Fruit fly (Drosophila melanogaster) whole organism, embryonic: Measurements from ENCODE around the gene RpS29.

Source experiments
- Adf1 ChIP-seq: fragments of 200-800 bp; sonication (Bioruptor generic); IDR thresholded peaks from 2 replicates; pipeline ENCODE4 v1.3.6; 2022; ENCODE audit warnings: missing biosample characterization, missing genetic modification characterization
- Awh ChIP-seq: fragments of 200-800 bp; sonication (Bioruptor generic); IDR thresholded peaks from 2 replicates; pipeline ENCODE4, ENCODE4 v1.3.6; 2022; ENCODE audit warnings: missing biosample characterization, missing genetic modification characterization
- CG11247 ChIP-seq: fragments of 200-800 bp; sonication (Bioruptor generic); IDR thresholded peaks from 2 replicates; pipeline ENCODE4 v1.3.6; 2022; ENCODE audit warnings: missing biosample characterization, missing genetic modification characterization
- CG12155 ChIP-seq: fragments of 200-800 bp; sonication (Bioruptor generic); optimal IDR thresholded peaks from 3 replicates; lab custom pipeline; 2016; ENCODE audit warnings: missing biosample characterization, missing genetic modification characterization
- CG13894 ChIP-seq: fragments of 200-800 bp; sonication (Bioruptor generic); optimal IDR thresholded peaks from 3 replicates; lab custom pipeline; 2018; ENCODE audit warnings: missing biosample characterization, mild to moderate bottlenecking, missing genetic modification characterization, moderate library complexity
- CG15269 ChIP-seq: fragments of 200-800 bp; sonication (Bioruptor generic); optimal IDR thresholded peaks from 2 replicates; lab custom pipeline; 2018; ENCODE audit warnings: missing biosample characterization, mild to moderate bottlenecking, missing genetic modification characterization, moderate library complexity
- CG1529 ChIP-seq: fragments of 200-800 bp; sonication (Bioruptor generic); optimal IDR thresholded peaks from 3 replicates; lab custom pipeline; 2018; ENCODE audit warnings: missing biosample characterization, missing genetic modification characterization
- CG15514 ChIP-seq: fragments of 200-800 bp; sonication (Bioruptor generic); optimal IDR thresholded peaks from 3 replicates; lab custom pipeline; 2017; ENCODE audit warnings: missing biosample characterization, missing genetic modification characterization, mild to moderate bottlenecking, moderate library complexity, missing genetic modification reagents
- CG17829 ChIP-seq: fragments of 200-800 bp; optimal IDR thresholded peaks from 2 replicates; lab custom pipeline; 2019; ENCODE audit warnings: missing biosample characterization, mild to moderate bottlenecking, missing genetic modification characterization, moderate library complexity
- CG18262 ChIP-seq: fragments of 200-800 bp; optimal IDR thresholded peaks from 3 replicates; lab custom pipeline; 2019; ENCODE audit warnings: missing biosample characterization, mild to moderate bottlenecking, missing genetic modification characterization, moderate library complexity
- CG18619 ChIP-seq: fragments of 200-800 bp; sonication (Bioruptor generic); optimal IDR thresholded peaks from 3 replicates; lab custom pipeline; 2017; ENCODE audit warnings: missing biosample characterization, mild to moderate bottlenecking, missing genetic modification characterization
- CG2116 ChIP-seq: fragments of 200-800 bp; sonication (Bioruptor generic); optimal IDR thresholded peaks from 3 replicates; lab custom pipeline; 2018; ENCODE audit warnings: missing biosample characterization, mild to moderate bottlenecking, missing genetic modification characterization
- CG30020 ChIP-seq: fragments of 200-800 bp; optimal IDR thresholded peaks from 2 replicates; lab custom pipeline; 2019; ENCODE audit warnings: missing biosample characterization, mild to moderate bottlenecking, missing genetic modification characterization, moderate library complexity
- CG32532 ChIP-seq: fragments of 200-800 bp; sonication (Bioruptor generic); IDR thresholded peaks from 2 replicates; pipeline ENCODE4 v1.3.6; 2022; ENCODE audit warnings: missing biosample characterization, missing genetic modification characterization
- CG34224 ChIP-seq: fragments of 200-800 bp; sonication (Bioruptor generic); IDR thresholded peaks from 3 replicates; pipeline ENCODE4 v1.3.6; 2022; ENCODE audit warnings: missing biosample characterization, missing genetic modification characterization; ENCODE audit not compliant: partially characterized antibody
- CG34376 ChIP-seq: fragments of 200-800 bp; sonication (Bioruptor generic); optimal IDR thresholded peaks from 2 replicates; lab custom pipeline; 2018; ENCODE audit warnings: missing biosample characterization, mild to moderate bottlenecking, missing genetic modification characterization
- CG3726 ChIP-seq: fragments of 200-800 bp; sonication (Bioruptor generic); IDR thresholded peaks from 3 replicates; pipeline ENCODE4, ENCODE4 v1.3.6; 2022; ENCODE audit warnings: missing biosample characterization, missing genetic modification characterization
- CG3847 ChIP-seq: fragments of 200-800 bp; sonication (Bioruptor generic); IDR thresholded peaks from 2 replicates; pipeline ENCODE4 v1.3.6; 2022; ENCODE audit warnings: missing biosample characterization, missing genetic modification characterization
- CG4360 ChIP-seq: fragments of 200-800 bp; sonication (Bioruptor generic); IDR thresholded peaks from 2 replicates; pipeline ENCODE4 v1.3.6; 2022; ENCODE audit warnings: missing biosample characterization, missing genetic modification characterization
- CG5953 ChIP-seq: fragments of 200-800 bp; sonication (Bioruptor generic); IDR thresholded peaks from 2 replicates; pipeline ENCODE4 v1.3.6; 2022; ENCODE audit warnings: missing biosample characterization, missing genetic modification characterization
- CG6689 ChIP-seq: fragments of 200-800 bp; sonication (Bioruptor generic); IDR thresholded peaks from 2 replicates; pipeline ENCODE4 v1.3.6; 2022; ENCODE audit warnings: missing biosample characterization, missing genetic modification characterization
- CG6765 ChIP-seq: fragments of 200-800 bp; sonication (Bioruptor generic); optimal IDR thresholded peaks from 3 replicates; lab custom pipeline; 2017; ENCODE audit warnings: missing biosample characterization, mild to moderate bottlenecking, missing genetic modification characterization
- CrebB ChIP-seq: fragments of 200-800 bp; sonication (Bioruptor generic); optimal IDR thresholded peaks from 3 replicates; lab custom pipeline; 2018; ENCODE audit warnings: missing biosample characterization, mild to moderate bottlenecking, missing genetic modification characterization
- D19A ChIP-seq: fragments of 200-800 bp; optimal IDR thresholded peaks from 3 replicates; lab custom pipeline; 2019; ENCODE audit warnings: missing biosample characterization, mild to moderate bottlenecking, missing genetic modification characterization, moderate library complexity
- Dad ChIP-seq: fragments of 200-800 bp; sonication (Bioruptor generic); optimal IDR thresholded peaks from 3 replicates; lab custom pipeline; 2016; ENCODE audit warnings: missing biosample characterization, missing genetic modification characterization
- ERR ChIP-seq: fragments of 200-800 bp; sonication (Bioruptor generic); optimal IDR thresholded peaks from 2 replicates; lab custom pipeline; 2016; ENCODE audit warnings: missing biosample characterization, missing genetic modification characterization
- Hmr ChIP-seq: fragments of 200-800 bp; sonication (Bioruptor generic); optimal IDR thresholded peaks from 3 replicates; lab custom pipeline; 2017; ENCODE audit warnings: mild to moderate bottlenecking, missing biosample characterization, missing genetic modification reagents, missing genetic modification characterization
- Hr39 ChIP-seq: fragments of >200 bp; optimal IDR thresholded peaks from 2 replicates; lab custom pipeline; 2017
- Kr ChIP-seq: fragments of 200-800 bp; sonication (Bioruptor generic); optimal IDR thresholded peaks from 2 replicates; lab custom pipeline; 2017; ENCODE audit warnings: missing biosample characterization, mild to moderate bottlenecking, missing genetic modification characterization
- NC2β ChIP-seq: fragments of 200-800 bp; sonication (Bioruptor generic); optimal IDR thresholded peaks from 2 replicates; lab custom pipeline; 2016; ENCODE audit warnings: missing biosample characterization, missing genetic modification characterization
- Ptx1 ChIP-seq: fragments of 200-800 bp; sonication (Bioruptor generic); IDR thresholded peaks from 2 replicates; pipeline ENCODE4 v1.3.6; 2022; ENCODE audit warnings: missing biosample characterization, missing genetic modification characterization
- Scr ChIP-seq: fragments of 200-800 bp; sonication (Bioruptor generic); IDR thresholded peaks from 2 replicates; pipeline ENCODE4 v1.3.6; 2022; ENCODE audit warnings: missing biosample characterization, missing genetic modification characterization; ENCODE audit not compliant: partially characterized antibody
- Spps ChIP-seq: fragments of 200-800 bp; sonication (Bioruptor generic); optimal IDR thresholded peaks from 2 replicates; lab custom pipeline; 2018; ENCODE audit warnings: missing biosample characterization, mild to moderate bottlenecking, missing genetic modification characterization
- Xrp1 ChIP-seq: fragments of 200-800 bp; sonication (Bioruptor generic); IDR thresholded peaks from 2 replicates; pipeline ENCODE4 v1.3.6; 2022; ENCODE audit warnings: missing biosample characterization, missing genetic modification characterization
- br ChIP-seq: fragments of >200 bp; optimal IDR thresholded peaks from 2 replicates; lab custom pipeline; 2017
- caup ChIP-seq: fragments of 200-800 bp; sonication (Bioruptor generic); optimal IDR thresholded peaks from 3 replicates; lab custom pipeline; 2017; ENCODE audit warnings: missing biosample characterization, mild to moderate bottlenecking, missing genetic modification characterization, moderate library complexity; ENCODE audit not compliant: severe bottlenecking
- corto ChIP-seq: fragments of 200-800 bp; sonication (Bioruptor generic); optimal IDR thresholded peaks from 2 replicates; lab custom pipeline; 2016; ENCODE audit warnings: missing biosample characterization, mild to moderate bottlenecking, missing genetic modification characterization, moderate library complexity
- crol ChIP-seq: fragments of 200-800 bp; sonication (Bioruptor generic); IDR thresholded peaks from 2 replicates; pipeline ENCODE4 v1.3.6; 2022; ENCODE audit warnings: missing biosample characterization, missing genetic modification characterization
- crp ChIP-seq, 2 experiments: fragments of 200-800 bp; sonication (Bioruptor generic); optimal IDR thresholded peaks; 2 replicates in 1 of 2; 3 replicates in 1 of 2; lab custom pipeline; 2017; ENCODE audit warnings: missing biosample characterization in 2 of 2, missing genetic modification characterization in 2 of 2, mild to moderate bottlenecking in 1 of 2, moderate library complexity in 1 of 2
- fd102C ChIP-seq: fragments of 200-800 bp; sonication (Bioruptor generic); optimal IDR thresholded peaks from 2 replicates; lab custom pipeline; 2018; ENCODE audit warnings: missing biosample characterization, mild to moderate bottlenecking, missing genetic modification characterization, moderate library complexity
- fd64A ChIP-seq: fragments of 200-800 bp; sonication (Bioruptor generic); optimal IDR thresholded peaks from 3 replicates; lab custom pipeline; 2018; ENCODE audit warnings: missing biosample characterization, mild to moderate bottlenecking, missing genetic modification characterization
- grn ChIP-seq: fragments of 200-800 bp; sonication (Bioruptor generic); optimal IDR thresholded peaks from 3 replicates; lab custom pipeline; 2017; ENCODE audit warnings: missing biosample characterization, missing genetic modification characterization
- gt ChIP-seq: fragments of 200-800 bp; sonication (Bioruptor generic); IDR thresholded peaks from 2 replicates; pipeline ENCODE4 v1.3.6; 2022; ENCODE audit warnings: missing biosample characterization, missing genetic modification characterization
- nom ChIP-seq: fragments of 200-800 bp; sonication (Bioruptor generic); optimal IDR thresholded peaks from 2 replicates; lab custom pipeline; 2017; ENCODE audit warnings: missing biosample characterization, missing genetic modification characterization, mild to moderate bottlenecking, moderate library complexity, missing genetic modification reagents
- oc ChIP-seq: fragments of 200-800 bp; sonication (Bioruptor generic); optimal IDR thresholded peaks from 2 replicates; lab custom pipeline; 2018; ENCODE audit warnings: missing biosample characterization, mild to moderate bottlenecking, missing genetic modification characterization, moderate library complexity
- scrt ChIP-seq: fragments of 200-800 bp; sonication (Bioruptor generic); optimal IDR thresholded peaks from 2 replicates; lab custom pipeline; 2018; ENCODE audit warnings: missing biosample characterization, mild to moderate bottlenecking, missing genetic modification characterization, moderate library complexity
- slou ChIP-seq: fragments of 200-800 bp; sonication (Bioruptor generic); optimal IDR thresholded peaks from 3 replicates; lab custom pipeline; 2016; ENCODE audit warnings: missing biosample characterization, missing genetic modification characterization
- slp2 ChIP-seq: fragments of 200-800 bp; sonication (Bioruptor generic); optimal IDR thresholded peaks from 2 replicates; lab custom pipeline; 2016; ENCODE audit warnings: missing biosample characterization, missing genetic modification characterization
- twi ChIP-seq: fragments of 200-800 bp; optimal IDR thresholded peaks from 2 replicates; lab custom pipeline; 2019; ENCODE audit warnings: missing biosample characterization, mild to moderate bottlenecking, missing genetic modification characterization, moderate library complexity
- unc-4 ChIP-seq: fragments of 200-800 bp; sonication (Bioruptor generic); IDR thresholded peaks from 2 replicates; pipeline ENCODE4 v1.3.6; 2022; ENCODE audit warnings: missing biosample characterization, missing genetic modification characterization; ENCODE audit not compliant: partially characterized antibody
- z ChIP-seq: fragments of 200-800 bp; sonication (Bioruptor generic); IDR thresholded peaks from 3 replicates; pipeline ENCODE4 v1.3.6; 2022; ENCODE audit warnings: missing biosample characterization, missing genetic modification characterization

The RpS29 gene

dm6 chr3R:9777941-9778360, at the start of gene RpS29 (continued):
- TF ChIP-seq crp (GFP tag; optimal IDR thresholded peaks at IDR 0.05; lab: Kevin White, UChicago) = peak in 1 of 2 experiments; percentile 50
- peak; percentile 79 for TF ChIP-seq slou (GFP tag; lab: Kevin White, UChicago)
- TF ChIP-seq CG6689 = peak; percentile 28; the same call in 1 of the 2 replicates
- peak; percentile 27 for TF ChIP-seq twi (tag; lab: Kevin White, UChicago)
- TF ChIP-seq CG2116 (GFP tag; lab: Kevin White, UChicago) = peak; percentile 98
- TF ChIP-seq corto (GFP tag; lab: Kevin White, UChicago) = no peak
- peak; percentile 84 for TF ChIP-seq Dad (GFP tag; lab: Kevin White, UChicago)
- peak; percentile 74 for TF ChIP-seq Adf1 (GFP tag; lab: Robert Waterston, UW)
- TF ChIP-seq CrebB (tag; lab: Kevin White, UChicago) = peak; percentile 87
- no peak for TF ChIP-seq z
- TF ChIP-seq CG6765 (GFP tag; lab: Kevin White, UChicago) = peak; percentile 83
- TF ChIP-seq Hr39 = no peak
- peak; percentile 92 for TF ChIP-seq caup (GFP tag; lab: Kevin White, UChicago)
- peak; percentile 63 for TF ChIP-seq oc (tag; lab: Kevin White, UChicago)
- TF ChIP-seq D19A (tag; lab: Kevin White, UChicago) = peak; percentile 34
- TF ChIP-seq fd102C (GFP tag; lab: Kevin White, UChicago) = no peak
- TF ChIP-seq CG18619 (GFP tag; lab: Kevin White, UChicago) = peak; percentile 83
- TF ChIP-seq unc-4 (GFP tag; lab: Robert Waterston, UW) = peak; percentile 97
- TF ChIP-seq gt = 0 out of 2 replicates have a peak, but pooled peaks have one; percentile 10
- peak; percentile 63 for TF ChIP-seq slp2
- TF ChIP-seq fd64A = peak; percentile 59
- peak; percentile 79 for TF ChIP-seq Ptx1
- TF ChIP-seq br (lab: Kevin White, UChicago) = no peak
- TF ChIP-seq CG13894 (tag; lab: Kevin White, UChicago) = peak; percentile 91
- peak; percentile 93 for TF ChIP-seq CG34224 (GFP tag; lab: Robert Waterston, UW)
- TF ChIP-seq CG32532 (GFP tag; lab: Robert Waterston, UW) = peak; percentile 89
- no peak for TF ChIP-seq crol (GFP tag; lab: Robert Waterston, UW)
- TF ChIP-seq CG5953 (GFP tag; lab: Robert Waterston, UW) = peak; percentile 60
- peak; percentile 91 for TF ChIP-seq Scr (GFP tag; lab: Robert Waterston, UW)
- TF ChIP-seq NC2β = peak; percentile 96
- TF ChIP-seq CG18262 (tag; lab: Kevin White, UChicago) = peak; percentile 47
- TF ChIP-seq CG15514 (GFP tag; lab: Kevin White, UChicago) = peak; percentile 95
- TF ChIP-seq CG15269 = peak; percentile 58
- TF ChIP-seq Xrp1 (GFP tag; lab: Robert Waterston, UW) = peak; percentile 63
- peak; percentile 29 for TF ChIP-seq Spps
- TF ChIP-seq Hmr = peak; percentile 94
- peak; percentile 97 for TF ChIP-seq CG3847
- TF ChIP-seq CG11247 = peak; percentile 84
- peak; percentile 61 for TF ChIP-seq grn (GFP tag; lab: Kevin White, UChicago)
- peak; percentile 32 for TF ChIP-seq CG1529 (GFP tag; lab: Kevin White, UChicago)
- peak; percentile 85 for TF ChIP-seq ERR
- TF ChIP-seq Awh (GFP tag; lab: Robert Waterston, UW) = no peak
- no peak for TF ChIP-seq Kr (GFP tag; lab: Kevin White, UChicago)
- TF ChIP-seq CG30020 (tag; lab: Kevin White, UChicago) = peak; percentile 44
- TF ChIP-seq CG34376 (GFP tag; lab: Kevin White, UChicago) = peak; percentile 92
- TF ChIP-seq CG3726 = peak; percentile 69; the same call in 2 of the 3 replicates
- peak; percentile 78 for TF ChIP-seq nom (GFP tag; lab: Kevin White, UChicago)
- peak; percentile 97 for TF ChIP-seq CG12155 (GFP tag; lab: Kevin White, UChicago)
- TF ChIP-seq scrt (GFP tag; lab: Kevin White, UChicago) = peak; percentile 73
- peak; percentile 74 for TF ChIP-seq CG17829 (tag; lab: Kevin White, UChicago)
- no peak for TF ChIP-seq CG4360
